Worm (Caenorhabditis elegans): Measurements from ENCODE around the gene btb-14.

Gene btb-14

ce11 chrII:12417514-12417913, 34.3 kb downstream of the btb-14 start, which contains the start of gene sre-27:
sre-27 (minus strand) TSS chrII:12417614.
- TF ChIP-seq mml-1 (tag; optimal IDR thresholded peaks at IDR 0.05) (no peak), lsy-12 (tag; optimal IDR thresholded peaks at IDR 0.05) (no peak), nhr-12 (tag; optimal IDR thresholded peaks at IDR 0.05) (no peak), pha-4 (tag; optimal IDR thresholded peaks at IDR 0.05) (no peak), sea-2 (GFP tag; optimal IDR thresholded peaks at IDR 0.05) (no peak), ceh-9 (tag; optimal IDR thresholded peaks at IDR 0.05) (no peak), nhr-25 (tag; optimal IDR thresholded peaks at IDR 0.05) (no peak), nhr-23 (tag; optimal IDR thresholded peaks at IDR 0.05) (no peak), tbx-2 (tag; optimal IDR thresholded peaks at IDR 0.05) (no peak), elt-3 (tag; optimal IDR thresholded peaks at IDR 0.05) (no peak), ztf-4 (tag; optimal IDR thresholded peaks at IDR 0.05) (no peak), R02D3.7 (tag; optimal IDR thresholded peaks at IDR 0.05) (no peak), egl-5 (tag; optimal IDR thresholded peaks at IDR 0.05) (no peak)

DNA sequence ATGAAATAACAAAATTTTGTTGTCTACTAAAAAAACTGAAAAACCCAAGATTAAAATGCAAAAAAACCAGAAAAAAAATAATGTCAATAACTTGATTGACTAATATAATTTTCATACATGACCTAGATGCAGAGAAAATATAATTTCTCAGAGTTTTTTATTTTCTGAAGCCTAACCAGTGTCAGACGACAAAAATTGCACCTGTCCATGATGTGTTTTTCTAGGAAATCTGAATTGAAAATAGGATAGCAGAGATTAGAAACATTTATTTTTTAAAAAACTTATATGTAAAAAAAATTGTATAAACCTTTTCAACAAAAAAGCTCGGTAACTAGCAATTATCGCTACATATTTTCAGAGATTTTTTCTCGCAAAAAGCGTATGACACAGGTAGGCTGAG, 34.7 kb downstream of the btb-14 start:
- no peak for TF ChIP-seq lin-15B (tag; optimal IDR thresholded peaks at IDR 0.05)
- TF ChIP-seq mdl-1 (tag; optimal IDR thresholded peaks at IDR 0.05): no peak
- no peak for TF ChIP-seq jun-1 (tag; optimal IDR thresholded peaks at IDR 0.05)
- no peak for TF ChIP-seq mml-1 (tag; optimal IDR thresholded peaks at IDR 0.05)
- TF ChIP-seq ceh-16 (tag; optimal IDR thresholded peaks at IDR 0.05): no peak
- no peak for TF ChIP-seq nhr-12 (tag; optimal IDR thresholded peaks at IDR 0.05)
- TF ChIP-seq nhr-77 (tag; optimal IDR thresholded peaks at IDR 0.05): no peak
- no peak for TF ChIP-seq nhr-25 (tag; optimal IDR thresholded peaks at IDR 0.05)
- TF ChIP-seq R02D3.7 (tag; optimal IDR thresholded peaks at IDR 0.05): no peak

DNA sequence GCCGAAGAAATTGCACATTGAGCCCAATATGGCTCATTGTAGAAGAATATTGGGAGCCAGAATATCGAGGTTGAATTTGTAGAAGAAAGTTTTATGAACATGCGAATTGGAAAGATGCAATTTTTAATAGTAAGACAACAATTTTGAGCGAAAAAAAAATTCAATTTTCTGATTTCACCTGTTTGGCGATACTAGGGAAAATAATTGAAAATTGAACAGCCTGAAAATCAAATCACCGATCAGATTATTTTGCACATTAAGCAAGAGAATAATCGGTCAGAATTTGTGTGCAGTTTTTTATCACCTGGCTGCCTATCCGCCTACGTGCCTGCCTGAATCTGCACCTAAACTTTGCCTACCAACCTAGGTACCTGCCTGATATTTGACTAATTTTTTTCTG, 37.2 kb downstream of the btb-14 start, which contains the start of gene sre-26:
Gene sre-26 (minus strand): TSS at position 101 of the 400 bp plus-strand sequence.
- TF ChIP-seq lin-39 (tag; optimal IDR thresholded peaks at IDR 0.05) (no peak), aly-2 (tag; optimal IDR thresholded peaks at IDR 0.05) (no peak), nhr-23 (tag; optimal IDR thresholded peaks at IDR 0.05) (no peak), nhr-43 (tag; optimal IDR thresholded peaks at IDR 0.05; ENCODE audit: poor library complexity, severe bottlenecking) (no peak)

- no peak for TF ChIP-seq skn-1 (tag; optimal IDR thresholded peaks at IDR 0.05)
- no peak for TF ChIP-seq nhr-12 (tag; optimal IDR thresholded peaks at IDR 0.05)
- TF ChIP-seq nhr-11 (tag; optimal IDR thresholded peaks at IDR 0.05): no peak
- TF ChIP-seq elt-3 (tag; optimal IDR thresholded peaks at IDR 0.05): no peak
- TF ChIP-seq elt-2 (tag; optimal IDR thresholded peaks at IDR 0.05): peak; percentile 98
- TF ChIP-seq daf-12 (tag; optimal IDR thresholded peaks at IDR 0.05): no peak
- TF ChIP-seq nhr-43 (tag; optimal IDR thresholded peaks at IDR 0.05; ENCODE audit: poor library complexity, severe bottlenecking): no peak
- TF ChIP-seq lsy-12 (tag; optimal IDR thresholded peaks at IDR 0.05): no peak
- no peak for TF ChIP-seq nhr-237 (tag; optimal IDR thresholded peaks at IDR 0.05)
- no peak for TF ChIP-seq unc-62 (GFP tag; optimal IDR thresholded peaks at IDR 0.05)
- TF ChIP-seq nhr-77 (tag; optimal IDR thresholded peaks at IDR 0.05): no peak
- TF ChIP-seq elt-1 (tag; optimal IDR thresholded peaks at IDR 0.05): no peak
- no peak for TF ChIP-seq unc-39 (tag; optimal IDR thresholded peaks at IDR 0.05)
- no peak for TF ChIP-seq tbx-2 (tag; optimal IDR thresholded peaks at IDR 0.05)
- TF ChIP-seq fkh-10 (GFP tag; optimal IDR thresholded peaks at IDR 0.05): no peak
- no peak for TF ChIP-seq nhr-25 (tag; optimal IDR thresholded peaks at IDR 0.05)
- TF ChIP-seq ztf-11 (tag; optimal IDR thresholded peaks at IDR 0.05): no peak
- TF ChIP-seq jun-1 (tag; optimal IDR thresholded peaks at IDR 0.05): peak; percentile 49
- TF ChIP-seq ceh-82 (tag; optimal IDR thresholded peaks at IDR 0.05): no peak
- TF ChIP-seq hmg-11 (tag; optimal IDR thresholded peaks at IDR 0.05): no peak
- no peak for TF ChIP-seq ceh-16 (tag; optimal IDR thresholded peaks at IDR 0.05)
- TF ChIP-seq fos-1 (tag; optimal IDR thresholded peaks at IDR 0.05): no peak
- no peak for TF ChIP-seq nhr-28 (tag; optimal IDR thresholded peaks at IDR 0.05)
- no peak for TF ChIP-seq R02D3.7 (tag; optimal IDR thresholded peaks at IDR 0.05)
- TF ChIP-seq sea-2 (GFP tag; optimal IDR thresholded peaks at IDR 0.05): no peak
- no peak for TF ChIP-seq mml-1 (tag; optimal IDR thresholded peaks at IDR 0.05)
- no peak for TF ChIP-seq snpc-4 (tag; optimal IDR thresholded peaks at IDR 0.05)
- TF ChIP-seq nhr-76 (tag; optimal IDR thresholded peaks at IDR 0.05): no peak
- no peak for TF ChIP-seq fkh-2 (tag; optimal IDR thresholded peaks at IDR 0.05)
- peak; percentile 37 for TF ChIP-seq pha-4 (tag; optimal IDR thresholded peaks at IDR 0.05)
- no peak for TF ChIP-seq mdl-1 (tag; optimal IDR thresholded peaks at IDR 0.05)
- no peak for TF ChIP-seq lin-39 (tag; optimal IDR thresholded peaks at IDR 0.05)
- TF ChIP-seq ama-1 (optimal IDR thresholded peaks at IDR 0.05): no peak
- no peak for TF ChIP-seq ceh-9 (tag; optimal IDR thresholded peaks at IDR 0.05)
- TF ChIP-seq nfya-1 (tag; optimal IDR thresholded peaks at IDR 0.05; ENCODE audit: insufficient read depth): peak; percentile 19
- no peak for TF ChIP-seq ztf-4 (tag; optimal IDR thresholded peaks at IDR 0.05)
- TF ChIP-seq lin-15B (tag; optimal IDR thresholded peaks at IDR 0.05): no peak
- TF ChIP-seq pqm-1 (tag; optimal IDR thresholded peaks at IDR 0.05): peak; percentile 93
Measured at ce11 chrII:12425644-12426222, 42.5 kb downstream of the btb-14 start, which contains the start of gene daf-22. daf-22 (minus strand) TSS chrII:12425694.

All from whole organism, L3 larva.